Fruit fly (Drosophila melanogaster) whole organism, prepupa: Measurements from ENCODE around the gene CG43886.

Experiments used
- CG10631 ChIP-seq: fragments of 200-800 bp; sonication (Bioruptor generic); optimal IDR thresholded peaks from 2 replicates; lab custom pipeline; 2016; ENCODE audit warnings: missing biosample characterization, missing genetic modification characterization
- CG10669 ChIP-seq: fragments of 200-800 bp; sonication (Bioruptor generic); optimal IDR thresholded peaks from 3 replicates; lab custom pipeline; 2018; ENCODE audit warnings: missing biosample characterization, mild to moderate bottlenecking, missing genetic modification characterization, moderate library complexity
- CG11294 ChIP-seq: fragments of 200-800 bp; sonication (Bioruptor generic); IDR thresholded peaks from 2 replicates; pipeline ENCODE4 v1.3.6; 2022; ENCODE audit warnings: missing biosample characterization, missing genetic modification characterization
- CG11902 ChIP-seq: fragments of 200-800 bp; sonication (Bioruptor generic); optimal IDR thresholded peaks from 3 replicates; lab custom pipeline; 2016; ENCODE audit warnings: missing biosample characterization, missing genetic modification characterization
- CG15336 ChIP-seq: fragments of 200-800 bp; sonication (Bioruptor generic); IDR thresholded peaks from 2 replicates; pipeline ENCODE4 v1.3.6; 2022; ENCODE audit warnings: missing biosample characterization, missing genetic modification characterization
- CG1621 ChIP-seq: fragments of 200-800 bp; sonication (Bioruptor generic); optimal IDR thresholded peaks from 3 replicates; lab custom pipeline; 2018; ENCODE audit warnings: missing biosample characterization, mild to moderate bottlenecking, missing genetic modification characterization
- CG3032 ChIP-seq: fragments of 200-800 bp; optimal IDR thresholded peaks from 2 replicates; lab custom pipeline; 2019; ENCODE audit warnings: missing biosample characterization, mild to moderate bottlenecking, missing genetic modification characterization, moderate library complexity
- CG32006 ChIP-seq: fragments of 200-800 bp; sonication (Bioruptor generic); optimal IDR thresholded peaks from 3 replicates; lab custom pipeline; 2017; ENCODE audit warnings: missing biosample characterization, mild to moderate bottlenecking, missing genetic modification characterization
- CG34406 ChIP-seq: fragments of 200-800 bp; sonication (Bioruptor generic); optimal IDR thresholded peaks from 3 replicates; lab custom pipeline; 2016; ENCODE audit warnings: missing biosample characterization, missing genetic modification characterization
- CG3919 ChIP-seq: fragments of 200-800 bp; sonication (Bioruptor generic); optimal IDR thresholded peaks from 3 replicates; lab custom pipeline; 2016; ENCODE audit warnings: missing biosample characterization, missing genetic modification characterization
- CG4318 ChIP-seq: fragments of 200-800 bp; sonication (Bioruptor generic); optimal IDR thresholded peaks from 3 replicates; lab custom pipeline; 2017; ENCODE audit warnings: missing biosample characterization, mild to moderate bottlenecking, missing genetic modification characterization
- CG6163 ChIP-seq: fragments of 200-800 bp; sonication (Bioruptor generic); IDR thresholded peaks from 3 replicates; pipeline ENCODE4 v1.3.6; 2022; ENCODE audit warnings: missing biosample characterization, missing genetic modification characterization
- CG6276 ChIP-seq: fragments of 200-800 bp; sonication (Bioruptor generic); optimal IDR thresholded peaks from 2 replicates; lab custom pipeline; 2017; ENCODE audit warnings: missing biosample characterization, mild to moderate bottlenecking, missing genetic modification characterization
- CG6792 ChIP-seq: fragments of 200-800 bp; sonication (Bioruptor generic); optimal IDR thresholded peaks from 3 replicates; lab custom pipeline; 2016; ENCODE audit warnings: missing biosample characterization, missing genetic modification characterization
- CG6854 ChIP-seq: fragments of 200-800 bp; sonication (Bioruptor generic); optimal IDR thresholded peaks from 2 replicates; lab custom pipeline; 2017; ENCODE audit warnings: missing biosample characterization, mild to moderate bottlenecking, missing genetic modification characterization
- CG7368 ChIP-seq: fragments of 200-800 bp; sonication (Bioruptor generic); optimal IDR thresholded peaks from 3 replicates; lab custom pipeline; 2016; ENCODE audit warnings: missing biosample characterization, missing genetic modification characterization
- CG8119 ChIP-seq: fragments of 200-800 bp; sonication (Bioruptor generic); IDR thresholded peaks from 3 replicates; pipeline ENCODE4 v1.3.6; 2022; ENCODE audit warnings: missing biosample characterization, missing genetic modification characterization
- CG8319 ChIP-seq: fragments of 200-800 bp; sonication (Bioruptor generic); optimal IDR thresholded peaks from 3 replicates; lab custom pipeline; 2016; ENCODE audit warnings: missing biosample characterization, missing genetic modification characterization
- CG8632 ChIP-seq: fragments of 200-800 bp; sonication (Bioruptor generic); optimal IDR thresholded peaks from 3 replicates; lab custom pipeline; 2016; ENCODE audit warnings: missing biosample characterization, missing genetic modification characterization
- CG9139 ChIP-seq: fragments of 200-800 bp; sonication (Bioruptor generic); optimal IDR thresholded peaks from 3 replicates; lab custom pipeline; 2017; ENCODE audit warnings: missing biosample characterization, mild to moderate bottlenecking, missing genetic modification characterization
- Eip75B ChIP-seq: fragments of 200-800 bp; sonication (Bioruptor generic); optimal IDR thresholded peaks from 3 replicates; lab custom pipeline; 2016; ENCODE audit warnings: missing biosample characterization, missing genetic modification characterization
- Eip78C ChIP-seq: fragments of 200-800 bp; sonication (Bioruptor generic); peaks from one replicate; lab custom pipeline; 2016; ENCODE audit warnings: missing biosample characterization, missing genetic modification characterization
- Eip93F ChIP-seq: fragments of 200-800 bp; sonication (Bioruptor generic); optimal IDR thresholded peaks from 2 replicates; lab custom pipeline; 2016; ENCODE audit warnings: missing biosample characterization, mild to moderate bottlenecking, missing genetic modification characterization
- Ets21C ChIP-seq: fragments of 200-800 bp; sonication (Bioruptor generic); optimal IDR thresholded peaks from 3 replicates; lab custom pipeline; 2016; ENCODE audit warnings: missing biosample characterization, missing genetic modification characterization
- Ets96B ChIP-seq: fragments of 200-800 bp; optimal IDR thresholded peaks from 2 replicates; lab custom pipeline; 2019; ENCODE audit warnings: missing biosample characterization, mild to moderate bottlenecking, missing genetic modification characterization, moderate library complexity
- Gug ChIP-seq: fragments of 200-800 bp; sonication (Bioruptor generic); IDR thresholded peaks from 2 replicates; pipeline ENCODE4 v1.3.6; 2022; ENCODE audit warnings: missing biosample characterization, missing genetic modification characterization
- Hr38 ChIP-seq: sonication (Bioruptor generic); optimal IDR thresholded peaks from 2 replicates; lab custom pipeline; 2016; ENCODE audit warnings: missing biosample characterization, missing genetic modification characterization
- Hr4 ChIP-seq: fragments of 200-800 bp; sonication (Bioruptor generic); optimal IDR thresholded peaks from 3 replicates; lab custom pipeline; 2016; ENCODE audit warnings: missing biosample characterization, missing genetic modification characterization
- Lpt ChIP-seq: fragments of 200-800 bp; sonication (Bioruptor generic); optimal IDR thresholded peaks from 3 replicates; lab custom pipeline; 2016; ENCODE audit warnings: missing biosample characterization, missing genetic modification characterization
- Met ChIP-seq: fragments of 200-800 bp; sonication (Bioruptor generic); optimal IDR thresholded peaks from 3 replicates; lab custom pipeline; 2016; ENCODE audit warnings: missing biosample characterization, missing genetic modification characterization
- OdsH ChIP-seq: fragments of 200-800 bp; sonication (Bioruptor generic); optimal IDR thresholded peaks from 3 replicates; lab custom pipeline; 2016; ENCODE audit warnings: missing biosample characterization, missing genetic modification characterization
- Smox ChIP-seq: fragments of 200-800 bp; sonication (Bioruptor generic); optimal IDR thresholded peaks from 3 replicates; lab custom pipeline; 2016; ENCODE audit warnings: missing biosample characterization, missing genetic modification characterization
- Sox102F ChIP-seq: fragments of 200-800 bp; sonication (Bioruptor generic); optimal IDR thresholded peaks from 2 replicates; lab custom pipeline; 2016; ENCODE audit warnings: missing biosample characterization, mild to moderate bottlenecking, missing genetic modification characterization
- Sox15 ChIP-seq: fragments of 200-800 bp; sonication (Bioruptor generic); optimal IDR thresholded peaks from 3 replicates; lab custom pipeline; 2016; ENCODE audit warnings: missing biosample characterization, missing genetic modification characterization
- acj6 ChIP-seq: fragments of 200-800 bp; sonication (Bioruptor generic); optimal IDR thresholded peaks from 3 replicates; lab custom pipeline; 2016; ENCODE audit warnings: missing biosample characterization, missing genetic modification characterization
- dac ChIP-seq: fragments of 200-800 bp; sonication (Bioruptor generic); optimal IDR thresholded peaks from 2 replicates; lab custom pipeline; 2017; ENCODE audit warnings: missing biosample characterization, mild to moderate bottlenecking, missing genetic modification characterization
- dsx ChIP-seq: fragments of 200-800 bp; optimal IDR thresholded peaks from 3 replicates; lab custom pipeline; 2019; ENCODE audit warnings: missing biosample characterization, mild to moderate bottlenecking, missing genetic modification characterization, moderate library complexity; ENCODE audit not compliant: poor library complexity, severe bottlenecking
- eg ChIP-seq: fragments of 200-800 bp; sonication (Bioruptor generic); IDR thresholded peaks from 3 replicates; pipeline ENCODE4 v1.3.6; 2022; ENCODE audit warnings: missing biosample characterization, missing genetic modification characterization
- esn ChIP-seq: fragments of 200-800 bp; sonication (Bioruptor generic); optimal IDR thresholded peaks from 2 replicates; lab custom pipeline; 2016; ENCODE audit warnings: missing biosample characterization, mild to moderate bottlenecking, missing genetic modification characterization, moderate library complexity
- fd59A ChIP-seq: fragments of 200-800 bp; sonication (Bioruptor generic); optimal IDR thresholded peaks from 2 replicates; lab custom pipeline; 2017; ENCODE audit warnings: missing biosample characterization, mild to moderate bottlenecking, missing genetic modification characterization, missing genetic modification reagents
- fkh ChIP-seq: fragments of 200-800 bp; sonication (Bioruptor generic); optimal IDR thresholded peaks from 3 replicates; lab custom pipeline; 2017; ENCODE audit warnings: missing biosample characterization, mild to moderate bottlenecking, missing genetic modification characterization, moderate library complexity
- lz ChIP-seq: fragments of 200-800 bp; sonication (Bioruptor generic); optimal IDR thresholded peaks from 3 replicates; lab custom pipeline; 2016; ENCODE audit warnings: missing biosample characterization, missing genetic modification characterization
- net ChIP-seq: fragments of 200-800 bp; sonication (Bioruptor generic); optimal IDR thresholded peaks from 3 replicates; lab custom pipeline; 2016; ENCODE audit warnings: missing biosample characterization, missing genetic modification characterization
- ss ChIP-seq, 2 experiments: fragments of 200-800 bp; sonication (Bioruptor generic); optimal IDR thresholded peaks; 2 replicates in 1 of 2; 3 replicates in 1 of 2; lab custom pipeline; 2017 to 2018; ENCODE audit warnings: mild to moderate bottlenecking in 2 of 2, missing biosample characterization in 2 of 2, missing genetic modification characterization in 2 of 2, moderate library complexity in 1 of 2
- svp ChIP-seq: fragments of 200-800 bp; sonication (Bioruptor generic); peaks from one replicate; lab custom pipeline; 2016; ENCODE audit warnings: missing biosample characterization, missing genetic modification characterization
- topi ChIP-seq: fragments of 200-800 bp; sonication (Bioruptor generic); optimal IDR thresholded peaks from 3 replicates; lab custom pipeline; 2016; ENCODE audit warnings: missing biosample characterization, missing genetic modification characterization
- vri ChIP-seq: fragments of 200-800 bp; sonication (Bioruptor generic); optimal IDR thresholded peaks from 3 replicates; lab custom pipeline; 2016; ENCODE audit warnings: missing biosample characterization, mild to moderate bottlenecking, missing genetic modification characterization

The CG43886 gene

DNA sequence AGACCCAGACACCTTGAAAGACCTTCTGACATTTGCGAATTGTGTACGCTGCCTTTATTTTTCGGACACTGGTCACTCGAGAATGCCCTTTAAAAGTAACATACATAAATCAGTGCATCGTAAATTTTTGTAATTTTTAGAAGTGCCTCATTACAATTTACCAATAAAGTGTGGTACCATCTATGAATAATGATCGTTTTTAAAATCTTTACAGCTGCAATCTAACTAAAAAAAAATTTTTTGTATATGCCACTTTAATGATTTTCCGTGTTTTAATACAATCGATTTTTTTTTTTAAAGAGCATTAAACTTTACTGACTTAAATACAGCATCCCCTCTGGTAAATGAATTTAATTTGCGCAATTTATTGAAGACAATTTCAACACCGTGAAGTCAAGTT, 2.5 kb downstream of the CG43886 start (continued):
- TF ChIP-seq CG6854 (GFP tag; lab: Kevin White, UChicago) (no peak), Smox (GFP tag; lab: Kevin White, UChicago) (peak; percentile 59), CG7368 (no peak), eg (GFP tag; lab: Robert Waterston, UW) (no peak), dsx (peak; percentile 18), Met (GFP tag; lab: Kevin White, UChicago) (peak; percentile 66), CG34406 (GFP tag; lab: Kevin White, UChicago) (peak; percentile 67), CG8632 (peak; percentile 62), Eip93F (GFP tag; lab: Kevin White, UChicago) (no peak), CG8319 (GFP tag; lab: Kevin White, UChicago) (peak; percentile 17), CG10631 (GFP tag; lab: Kevin White, UChicago) (peak; percentile 53), CG6792 (GFP tag; lab: Kevin White, UChicago) (peak; percentile 65), CG1621 (tag; lab: Kevin White, UChicago) (no peak), CG3032 (tag; lab: Kevin White, UChicago) (peak; percentile 38), CG4318 (GFP tag; lab: Kevin White, UChicago) (no peak), Hr4 (no peak), Eip78C (GFP tag; lab: Kevin White, UChicago) (peak; percentile 95), Sox15 (GFP tag; lab: Kevin White, UChicago) (peak; percentile 32), Ets96B (tag; lab: Kevin White, UChicago) (peak; percentile 30), topi (peak; percentile 72), CG9139 (peak; percentile 21), Eip75B (GFP tag; lab: Kevin White, UChicago) (peak; percentile 51), net (no peak), CG6276 (GFP tag; lab: Kevin White, UChicago) (no peak), fkh (GFP tag; lab: Kevin White, UChicago) (no peak), CG15336 (GFP tag; lab: Robert Waterston, UW) (no peak), CG32006 (peak; percentile 6), svp (GFP tag; lab: Kevin White, UChicago) (peak; percentile 90), fd59A (GFP tag; lab: Kevin White, UChicago) (peak; percentile 28), CG8119 (no peak), vri (GFP tag; lab: Kevin White, UChicago) (peak; percentile 24), dac (no peak), CG3919 (GFP tag; lab: Kevin White, UChicago) (peak; percentile 64), CG11294 (GFP tag; lab: Robert Waterston, UW) (no peak), CG11902 (GFP tag; lab: Kevin White, UChicago) (peak; percentile 41), Gug (GFP tag; lab: Robert Waterston, UW) (no peak), Lpt (no peak)

DNA sequence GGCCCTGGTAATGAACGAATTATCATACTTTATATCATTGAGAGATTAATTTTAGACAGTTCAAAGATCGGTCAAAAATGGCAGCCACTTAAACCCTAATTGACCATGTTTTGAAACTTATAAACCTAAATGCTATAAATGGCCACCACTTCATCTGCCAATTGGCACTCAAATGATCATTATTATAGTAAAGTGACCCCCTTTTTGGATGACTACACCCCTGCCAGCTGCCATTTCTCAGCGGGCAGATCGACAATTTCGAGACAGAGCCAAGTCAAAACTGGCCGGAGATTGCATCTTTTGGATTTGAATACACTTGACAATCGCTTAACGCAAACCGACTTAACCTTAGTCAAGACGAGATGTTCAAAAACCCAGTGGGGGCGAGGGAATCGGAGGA, 3.4 kb downstream of the CG43886 start:
- peak; percentile 23 for TF ChIP-seq lz (GFP tag; lab: Kevin White, UChicago)
- TF ChIP-seq CG3919 (GFP tag; lab: Kevin White, UChicago), result peak; percentile 42
- peak; percentile 17 for TF ChIP-seq OdsH (GFP tag; lab: Kevin White, UChicago)
- TF ChIP-seq vri (GFP tag; lab: Kevin White, UChicago), result no peak
- peak; percentile 22 for TF ChIP-seq topi
- TF ChIP-seq svp (GFP tag; lab: Kevin White, UChicago), result peak; percentile 75
- TF ChIP-seq Ets96B (tag; lab: Kevin White, UChicago), result peak; percentile 1
- peak; percentile 28 for TF ChIP-seq acj6 (GFP tag; lab: Kevin White, UChicago)
- peak; percentile 78 for TF ChIP-seq Eip78C (GFP tag; lab: Kevin White, UChicago)
- no peak for TF ChIP-seq CG11902 (GFP tag; lab: Kevin White, UChicago)
- no peak for TF ChIP-seq CG6854 (GFP tag; lab: Kevin White, UChicago)
- TF ChIP-seq Gug (GFP tag; lab: Robert Waterston, UW), result no peak
- no peak for TF ChIP-seq fd59A (GFP tag; lab: Kevin White, UChicago)
- TF ChIP-seq fkh (GFP tag; lab: Kevin White, UChicago), result no peak
- peak; percentile 22 for TF ChIP-seq CG32006
- TF ChIP-seq CG8632, result peak; percentile 29
- TF ChIP-seq Hr4, result peak; percentile 15
- no peak for TF ChIP-seq dac
- peak; percentile 15 for TF ChIP-seq net
- peak; percentile 45 for TF ChIP-seq CG34406 (GFP tag; lab: Kevin White, UChicago)
- peak; percentile 29 for TF ChIP-seq Met (GFP tag; lab: Kevin White, UChicago)
- no peak for TF ChIP-seq Ets21C
- peak; percentile 21 for TF ChIP-seq esn (GFP tag; lab: Kevin White, UChicago)
- no peak for TF ChIP-seq CG8319 (GFP tag; lab: Kevin White, UChicago)
- no peak for TF ChIP-seq CG4318 (GFP tag; lab: Kevin White, UChicago)
- TF ChIP-seq Smox (GFP tag; lab: Kevin White, UChicago), result peak; percentile 12
- TF ChIP-seq ss (GFP tag; optimal IDR thresholded peaks at IDR 0.05; lab: Kevin White, UChicago), result peak in 1 of 2 experiments; percentile 22
- TF ChIP-seq CG9139, result no peak
- peak; percentile 16 for TF ChIP-seq CG10669 (GFP tag; lab: Kevin White, UChicago)
- TF ChIP-seq CG3032 (tag; lab: Kevin White, UChicago), result peak; percentile 34
- TF ChIP-seq Lpt, result no peak
- TF ChIP-seq CG15336 (GFP tag; lab: Robert Waterston, UW), result peak; percentile 41; the same call in 1 of the 2 replicates
- TF ChIP-seq Sox102F (GFP tag; lab: Kevin White, UChicago), result no peak
- peak; percentile 68 for TF ChIP-seq CG6163
- peak; percentile 44; the same call in 1 of the 3 replicates for TF ChIP-seq eg (GFP tag; lab: Robert Waterston, UW)
- TF ChIP-seq Hr38, result no peak
